Worm (Caenorhabditis elegans) whole organism, mixed stage, embryonic: ENCODE measurements around the gene F59A1.15.

Experiments
- bed-3 ChIP-seq: fragments of 200-800 bp; sonication (Bioruptor generic); optimal IDR thresholded peaks from 3 replicates; lab custom pipeline; 2018; ENCODE audit warnings: mild to moderate bottlenecking, missing genetic modification characterization, moderate library complexity, missing compliant biosample characterization
- blmp-1 ChIP-seq: fragments of 150-350 bp; optimal IDR thresholded peaks from 2 replicates; lab custom pipeline; 2014; ENCODE audit warnings: missing biosample characterization, missing genetic modification characterization
- ceh-39 ChIP-seq: fragments of 150-350 bp; optimal IDR thresholded peaks from 2 replicates; lab custom pipeline; 2014; ENCODE audit warnings: missing biosample characterization, missing genetic modification characterization
- ceh-83 ChIP-seq: fragments of 200-800 bp; sonication (Bioruptor generic); optimal IDR thresholded peaks from 2 replicates; lab custom pipeline; 2018; ENCODE audit warnings: mild to moderate bottlenecking, missing genetic modification characterization, missing compliant biosample characterization
- ces-1 ChIP-seq: fragments of 150-350 bp; optimal IDR thresholded peaks from 2 replicates; lab custom pipeline; 2014; ENCODE audit warnings: missing biosample characterization, missing genetic modification reagents, missing genetic modification characterization
- cnd-1 ChIP-seq: fragments of 200-800 bp; sonication (Bioruptor generic); optimal IDR thresholded peaks from 2 replicates; lab custom pipeline; 2018; ENCODE audit warnings: mild to moderate bottlenecking, missing genetic modification characterization, missing compliant biosample characterization
- drap-1 ChIP-seq: fragments of 200-800 bp; sonication (Bioruptor generic); optimal IDR thresholded peaks from 3 replicates; lab custom pipeline; 2018; ENCODE audit warnings: mild to moderate bottlenecking, missing genetic modification characterization, missing compliant biosample characterization
- elt-1 ChIP-seq: sonication (generic microtip); optimal IDR thresholded peaks from 2 replicates; lab custom pipeline; 2017; ENCODE audit warnings: missing genetic modification characterization, mild to moderate bottlenecking, missing compliant biosample characterization, antibody characterized with exemption, moderate library complexity, borderline replicate concordance; ENCODE audit not compliant: insufficient read depth
- elt-3 ChIP-seq: fragments of 150-350 bp; optimal IDR thresholded peaks from 2 replicates; lab custom pipeline; 2014; ENCODE audit warnings: missing biosample characterization, missing genetic modification characterization
- ham-2 ChIP-seq: fragments of 200-800 bp; sonication (Bioruptor generic); optimal IDR thresholded peaks from 2 replicates; lab custom pipeline; 2018; ENCODE audit warnings: mild to moderate bottlenecking, missing genetic modification characterization, missing compliant biosample characterization
- hlh-1 ChIP-seq: fragments of 150-350 bp; optimal IDR thresholded peaks from 2 replicates; lab custom pipeline; 2014; ENCODE audit warnings: missing biosample characterization, missing genetic modification reagents, missing genetic modification characterization
- lin-13 ChIP-seq: fragments of 150-350 bp; optimal IDR thresholded peaks from 2 replicates; lab custom pipeline; 2014; ENCODE audit warnings: missing biosample characterization, missing genetic modification characterization
- lin-32 ChIP-seq: fragments of 200-800 bp; sonication (Bioruptor generic); optimal IDR thresholded peaks from 2 replicates; lab custom pipeline; 2018; ENCODE audit warnings: mild to moderate bottlenecking, missing genetic modification characterization, missing compliant biosample characterization
- lsy-2 ChIP-seq: fragments of 150-350 bp; optimal IDR thresholded peaks from 2 replicates; lab custom pipeline; 2014; ENCODE audit warnings: missing biosample characterization, missing genetic modification characterization
- mab-5 ChIP-seq: fragments of 150-350 bp; optimal IDR thresholded peaks from 2 replicates; lab custom pipeline; 2014; ENCODE audit warnings: missing biosample characterization, missing genetic modification characterization
- mep-1 ChIP-seq: fragments of 150-350 bp; optimal IDR thresholded peaks from 2 replicates; lab custom pipeline; 2017; ENCODE audit warnings: missing biosample characterization, missing genetic modification reagents, missing genetic modification characterization, inconsistent platforms
- mls-2 ChIP-seq: sonication (generic microtip); optimal IDR thresholded peaks from 2 replicates; lab custom pipeline; 2016; ENCODE audit warnings: mild to moderate bottlenecking, missing genetic modification characterization, moderate library complexity, missing compliant biosample characterization
- nhr-2 ChIP-seq: fragments of 150-350 bp; optimal IDR thresholded peaks from 2 replicates; lab custom pipeline; 2014; ENCODE audit warnings: missing biosample characterization, missing genetic modification characterization
- nhr-237 ChIP-seq: fragments of 150-350 bp; optimal IDR thresholded peaks from 2 replicates; lab custom pipeline; 2014; ENCODE audit warnings: missing biosample characterization, missing genetic modification characterization
- nhr-28 ChIP-seq: fragments of 150-350 bp; optimal IDR thresholded peaks from 2 replicates; lab custom pipeline; 2014; ENCODE audit warnings: missing biosample characterization, missing genetic modification characterization
- nhr-76 ChIP-seq: sonication (generic microtip); optimal IDR thresholded peaks from 2 replicates; lab custom pipeline; 2017; ENCODE audit warnings: missing biosample characterization, missing genetic modification characterization
- pha-4 ChIP-seq: fragments of 150-350 bp; optimal IDR thresholded peaks from 2 replicates; lab custom pipeline; 2018; ENCODE audit warnings: missing biosample characterization, missing genetic modification reagents, missing genetic modification characterization
- sem-2 ChIP-seq: fragments of 200-800 bp; sonication (Bioruptor generic); optimal IDR thresholded peaks from 2 replicates; lab custom pipeline; 2018; ENCODE audit warnings: mild to moderate bottlenecking, missing genetic modification characterization, missing compliant biosample characterization
- sptf-1 ChIP-seq: sonication (generic microtip); optimal IDR thresholded peaks from 2 replicates; lab custom pipeline; 2017; ENCODE audit warnings: mild to moderate bottlenecking, missing genetic modification characterization, moderate library complexity, missing compliant biosample characterization
- tbx-8 ChIP-seq: fragments of 200-800 bp; sonication (Bioruptor generic); optimal IDR thresholded peaks from 2 replicates; lab custom pipeline; 2018; ENCODE audit warnings: mild to moderate bottlenecking, missing genetic modification characterization, moderate library complexity, missing compliant biosample characterization
- unc-39 ChIP-seq: fragments of 150-350 bp; optimal IDR thresholded peaks from 2 replicates; lab custom pipeline; 2014; ENCODE audit warnings: missing biosample characterization, missing genetic modification characterization
- unc-62 ChIP-seq: fragments of 150-350 bp; optimal IDR thresholded peaks from 2 replicates; lab custom pipeline; 2014; ENCODE audit warnings: missing biosample characterization, missing genetic modification reagents, missing genetic modification characterization
- zip-8 ChIP-seq: fragments of 150-350 bp; optimal IDR thresholded peaks from 2 replicates; lab custom pipeline; 2014; ENCODE audit warnings: missing biosample characterization, missing genetic modification characterization
- ztf-11 ChIP-seq: fragments of 150-350 bp; optimal IDR thresholded peaks from 2 replicates; lab custom pipeline; 2014; ENCODE audit warnings: missing biosample characterization, missing genetic modification characterization

The F59A1.15 gene

DNA sequence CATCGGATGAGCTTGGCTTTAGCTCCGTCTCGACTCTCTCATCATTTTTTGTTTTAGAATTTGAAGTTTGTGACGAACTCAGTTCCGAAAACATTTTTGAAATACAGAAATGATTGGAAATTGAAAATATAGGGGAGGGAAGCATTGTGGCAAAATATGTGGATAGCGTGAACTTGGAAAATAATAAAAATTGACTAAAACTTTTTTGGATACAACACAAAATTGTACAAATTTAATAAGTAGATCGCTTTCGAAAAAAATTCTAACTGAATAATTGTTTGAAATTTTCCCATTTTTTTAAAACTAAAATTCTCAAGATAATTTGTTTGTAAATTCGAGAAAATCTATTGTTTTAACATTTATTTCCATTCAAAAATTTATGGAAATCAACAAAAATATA, at the start of gene F59A1.15:
Gene F59A1.15 (minus strand): TSS at position 101 of the 400 bp plus-strand sequence.
- TF ChIP-seq hlh-1 (no peak), cnd-1 (tag; lab: Kevin White, UChicago) (no peak), unc-39 (tag; lab: Kevin White, UChicago) (no peak), ceh-83 (GFP tag; lab: Kevin White, UChicago) (no peak), blmp-1 (tag; lab: Kevin White, UChicago) (no peak), sptf-1 (no peak), ces-1 (GFP tag; lab: Kevin White, UChicago) (no peak), lin-13 (tag; lab: Kevin White, UChicago) (no peak), nhr-28 (no peak), mls-2 (no peak), ham-2 (no peak), elt-3 (tag; lab: Kevin White, UChicago) (no peak), lsy-2 (tag; lab: Kevin White, UChicago) (no peak), bed-3 (GFP tag; lab: Kevin White, UChicago) (no peak)

DNA sequence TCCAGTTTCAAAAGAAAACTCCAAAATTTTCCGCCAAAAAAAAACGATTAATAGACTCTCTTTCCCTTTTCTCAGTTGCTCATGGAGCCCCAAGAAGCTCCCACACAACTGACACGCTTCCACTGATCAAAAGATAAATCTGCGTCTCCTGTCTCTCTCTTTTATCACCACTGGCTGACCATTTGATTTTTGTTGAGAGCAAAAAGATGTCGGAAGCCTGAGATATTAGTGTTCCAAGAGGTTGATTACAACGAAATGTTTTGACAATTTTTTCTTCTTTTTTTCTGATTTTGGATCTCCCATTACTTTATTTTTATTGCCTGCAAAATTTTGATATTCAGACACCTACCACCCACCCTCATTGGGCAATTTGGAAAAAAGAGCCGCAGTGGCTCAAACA, 48.9 kb upstream of the F59A1.15 start, which contains the start of gene twk-42:
Gene twk-42 (minus strand): TSS at position 101 of the 400 bp plus-strand sequence.
- TF ChIP-seq elt-1 (no peak), hlh-1 (peak; percentile 26)

DNA sequence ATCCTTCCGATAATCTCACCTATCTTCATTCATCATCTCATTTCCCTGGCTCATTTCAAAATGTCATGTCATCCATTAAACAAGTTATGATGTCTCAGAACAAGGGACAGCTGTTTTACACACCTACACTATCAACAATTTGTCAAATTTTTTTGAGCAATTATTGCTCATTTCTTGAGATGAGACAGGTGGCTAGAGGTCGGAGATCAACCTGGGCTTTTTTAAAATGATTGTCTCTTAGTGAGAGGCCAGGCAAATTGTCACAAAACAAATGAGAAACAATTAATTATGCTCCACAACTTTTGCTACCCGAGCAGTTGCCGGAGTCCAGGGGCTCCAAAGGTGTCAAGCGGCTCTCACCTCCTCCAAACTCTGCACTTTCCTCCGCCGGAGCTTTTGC, 45.1 kb upstream of the F59A1.15 start:
- no peak for TF ChIP-seq mep-1 (tag; lab: Kevin White, UChicago)
- no peak for TF ChIP-seq unc-39 (tag; lab: Kevin White, UChicago)
- no peak for TF ChIP-seq mls-2
- TF ChIP-seq mab-5 (tag; lab: Kevin White, UChicago), result no peak
- no peak for TF ChIP-seq nhr-237
- TF ChIP-seq elt-3 (tag; lab: Kevin White, UChicago), result no peak
- TF ChIP-seq ceh-39 (tag; lab: Kevin White, UChicago), result no peak
- no peak for TF ChIP-seq elt-1
- TF ChIP-seq ztf-11, result no peak
- TF ChIP-seq cnd-1 (tag; lab: Kevin White, UChicago), result no peak
- peak; percentile 81 for TF ChIP-seq unc-62 (GFP tag; lab: Kevin White, UChicago)
- no peak for TF ChIP-seq lin-13 (tag; lab: Kevin White, UChicago)
- TF ChIP-seq nhr-2 (tag; lab: Kevin White, UChicago), result no peak
- no peak for TF ChIP-seq nhr-76 (tag; lab: Kevin White, UChicago)
- no peak for TF ChIP-seq ces-1 (GFP tag; lab: Kevin White, UChicago)
- TF ChIP-seq hlh-1, result peak; percentile 81

DNA sequence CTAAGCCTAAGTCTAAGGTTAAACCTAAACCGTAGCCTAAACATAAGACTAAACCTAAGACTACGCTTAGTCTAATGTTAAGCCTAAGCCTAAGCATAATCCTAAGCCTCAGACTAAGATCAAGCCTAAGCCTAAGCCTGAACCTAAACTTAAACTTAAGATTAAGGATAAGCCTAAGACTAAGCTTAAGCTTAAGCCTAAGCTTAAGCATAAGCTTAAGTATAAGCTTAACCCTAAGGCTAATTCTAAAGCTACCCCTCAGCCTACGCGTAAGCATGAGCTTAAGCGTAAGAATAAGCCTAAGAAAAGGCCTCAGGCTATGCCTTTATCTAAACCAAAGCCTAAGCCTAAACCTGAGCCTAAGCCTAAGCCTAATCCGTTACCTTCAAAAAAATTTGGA, 44.7 kb upstream of the F59A1.15 start:
- TF ChIP-seq ham-2 (peak; percentile 48), nhr-2 (tag; lab: Kevin White, UChicago) (no peak)

DNA sequence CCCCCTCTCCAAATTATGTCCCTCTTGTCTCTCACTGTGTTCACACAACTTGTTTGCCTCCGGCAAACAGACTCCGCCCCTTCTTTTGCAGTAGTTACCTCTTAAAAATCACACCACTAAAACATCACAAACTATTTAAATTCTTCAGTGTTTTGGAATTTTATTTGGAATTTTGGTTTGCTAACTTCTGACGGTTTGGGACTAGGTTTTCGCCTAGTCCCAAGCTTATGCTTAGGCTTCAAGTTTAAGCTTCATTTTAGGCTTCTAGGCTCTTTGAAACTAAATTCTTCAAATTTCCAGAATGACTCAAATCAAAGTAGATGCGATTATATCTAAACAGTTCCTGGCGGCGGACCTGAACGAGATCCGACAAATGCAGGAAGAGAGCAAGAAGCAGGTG, 41.0 kb upstream of the F59A1.15 start, which contains the start of gene fat-5:
Gene fat-5 (plus strand): TSS at position 301 of the 400 bp plus-strand sequence.
- TF ChIP-seq ham-2 (no peak), bed-3 (GFP tag; lab: Kevin White, UChicago) (no peak), lin-32 (no peak), zip-8 (tag; lab: Kevin White, UChicago) (no peak), pha-4 (no peak), ceh-39 (tag; lab: Kevin White, UChicago) (no peak)

DNA sequence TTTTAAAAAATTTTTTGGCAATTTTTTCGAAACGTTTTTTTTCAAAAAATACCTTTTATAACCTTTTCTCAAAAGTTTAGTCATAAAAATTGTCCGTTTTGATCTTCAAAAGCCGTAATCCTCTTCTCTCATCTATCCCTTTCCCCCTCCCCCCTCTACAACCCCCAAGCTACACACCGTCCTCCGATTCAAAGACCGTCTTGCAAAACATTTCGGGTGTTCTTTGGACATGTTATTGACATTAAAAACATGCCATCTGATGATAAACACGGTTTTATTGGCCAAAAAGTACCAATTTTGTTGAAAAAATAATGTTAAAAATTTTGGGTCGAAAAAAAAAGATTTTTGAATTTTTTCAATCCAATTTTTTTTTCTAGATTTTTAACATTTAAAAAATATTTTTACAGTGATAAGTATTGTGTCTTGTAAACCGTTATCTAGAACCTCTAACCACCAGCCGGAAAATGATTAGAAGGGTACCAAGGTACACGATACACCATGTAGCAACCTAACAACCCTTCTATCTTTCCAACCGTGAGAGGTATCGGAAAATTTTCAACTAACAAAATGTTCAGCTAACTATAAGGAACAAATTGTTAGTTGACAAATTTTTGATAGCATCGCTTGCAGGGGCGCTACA, 39.6 kb upstream of the F59A1.15 start:
- TF ChIP-seq bed-3 (GFP tag; lab: Kevin White, UChicago) (no peak), sem-2 (GFP tag; lab: Kevin White, UChicago) (no peak), sptf-1 (no peak), tbx-8 (no peak), hlh-1 (no peak), lin-32 (no peak), drap-1 (GFP tag; lab: Kevin White, UChicago) (no peak), unc-39 (tag; lab: Kevin White, UChicago) (no peak)
- TF ChIP-seq, all 35 proteins: peak for 0
